Worm (Caenorhabditis elegans) whole organism, late embryonic: ENCODE measurements around the gene T05A7.1.

Experiments
- ceh-18 ChIP-seq: sonication (generic microtip); optimal IDR thresholded peaks from 2 replicates; lab custom pipeline; 2016; ENCODE audit warnings: missing genetic modification characterization, missing compliant biosample characterization
- ceh-45 ChIP-seq: fragments of 200-800 bp; sonication (Bioruptor generic); IDR thresholded peaks from 2 replicates; pipeline ENCODE4 v1.3.6; 2022; ENCODE audit warnings: missing genetic modification reagents, missing genetic modification characterization, missing compliant biosample characterization
- elt-2 ChIP-seq: sonication (generic microtip); optimal IDR thresholded peaks from 2 replicates; lab custom pipeline; 2016; ENCODE audit warnings: missing genetic modification reagents, missing genetic modification characterization, missing compliant biosample characterization
- fax-1 ChIP-seq: sonication (generic microtip); optimal IDR thresholded peaks from 2 replicates; lab custom pipeline; 2016; ENCODE audit warnings: missing genotype, missing genetic modification characterization, missing compliant biosample characterization
- pax-1 ChIP-seq: fragments of 150-350 bp; optimal IDR thresholded peaks from 2 replicates; lab custom pipeline; 2014; ENCODE audit warnings: missing biosample characterization, missing genetic modification characterization
- pha-4 ChIP-seq: fragments of 150-350 bp; optimal IDR thresholded peaks from 2 replicates; lab custom pipeline; 2018; ENCODE audit warnings: missing biosample characterization, missing genetic modification reagents, missing genetic modification characterization
- pqm-1 ChIP-seq: sonication (generic microtip); optimal IDR thresholded peaks from 2 replicates; lab custom pipeline; 2016; ENCODE audit warnings: missing genetic modification characterization, missing compliant biosample characterization
- ref-2 ChIP-seq: sonication (generic microtip); optimal IDR thresholded peaks from 2 replicates; lab custom pipeline; 2016; ENCODE audit warnings: missing genetic modification characterization, missing compliant biosample characterization
- tbx-2 ChIP-seq: sonication (generic microtip); optimal IDR thresholded peaks from 2 replicates; lab custom pipeline; 2016; ENCODE audit warnings: missing genetic modification characterization, missing compliant biosample characterization
- unc-3 ChIP-seq, 2 experiments: fragments of 200-800 bp in 1 of 2; sonication (Bioruptor generic) in 1 of 2; sonication (generic microtip) in 1 of 2; conservative IDR thresholded peaks in 1 of 2; optimal IDR thresholded peaks in 1 of 2; 2 replicates each; pipeline versions ENCODE4 v1.3.6 to Lab custom; 2016 to 2022; ENCODE audit warnings: missing compliant biosample characterization in 2 of 2, missing genetic modification characterization in 2 of 2, missing genetic modification reagents in 1 of 2

ce11 chrII:4650072-4650471 lies 27.9 kb upstream of the T05A7.1 start:
- TF ChIP-seq pax-1 (tag; lab: Kevin White, UChicago): peak; percentile 8
- TF ChIP-seq ceh-18 (tag; lab: Kevin White, UChicago): no peak
- TF ChIP-seq fax-1 (tag; lab: Kevin White, UChicago): no peak
- TF ChIP-seq elt-2 (tag; lab: Kevin White, UChicago): no peak
- TF ChIP-seq unc-3 (GFP tag; conservative IDR thresholded peaks at IDR 0.05; lab: Robert Waterston, UW): no peak
- no peak for TF ChIP-seq unc-3 (tag; optimal IDR thresholded peaks at IDR 0.05; lab: Kevin White, UChicago)
- TF ChIP-seq ceh-45 (GFP tag; lab: Robert Waterston, UW): no peak
- TF ChIP-seq ref-2 (tag; lab: Kevin White, UChicago): no peak
- TF ChIP-seq pha-4 (tag; lab: Kevin White, UChicago): no peak
- TF ChIP-seq tbx-2 (tag; lab: Kevin White, UChicago): no peak
- no peak for TF ChIP-seq pqm-1 (tag; lab: Kevin White, UChicago)
